Fruit fly (Drosophila melanogaster) whole organism: Measurements from ENCODE around the gene CG6299.

Experiments
- EcR ChIP-seq, 2 experiments: fragments of >200 bp; optimal IDR thresholded peaks; 2 replicates each; lab custom pipeline; 2017; ENCODE audit warnings: missing biosample characterization in 2 of 2, missing genetic modification characterization in 2 of 2, missing genetic modification reagents in 2 of 2
- pan ChIP-seq: fragments of >200 bp; optimal IDR thresholded peaks from 2 replicates; lab custom pipeline; 2017
- psq ChIP-seq: fragments of >200 bp; optimal IDR thresholded peaks from 2 replicates; lab custom pipeline; 2017

DNA sequence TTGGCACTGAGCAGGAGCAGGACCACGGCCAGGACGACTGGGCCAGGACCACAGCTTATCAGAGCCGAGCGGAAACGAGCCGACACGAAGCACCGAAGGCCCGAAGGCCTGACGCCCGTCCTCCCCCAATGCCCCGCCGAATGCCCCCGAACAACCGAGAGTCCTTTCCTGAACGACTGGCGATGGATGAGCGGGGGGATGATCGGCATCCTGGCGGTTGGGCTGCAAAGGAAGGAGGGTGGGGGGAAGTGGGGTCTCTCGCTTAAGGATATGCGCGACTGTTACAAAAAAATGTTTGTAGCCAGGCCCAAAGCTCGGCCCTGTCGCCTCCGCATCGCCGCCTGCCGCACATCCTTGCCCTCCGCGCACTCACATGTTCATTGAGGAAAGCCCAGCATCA, 21.3 kb upstream of the CG6299 start, which contains the start of gene Cngl:
- TF ChIP-seq psq (lab: Kevin White, UChicago) (no peak), pan (lab: Kevin White, UChicago) (no peak), EcR (GFP tag; optimal IDR thresholded peaks at IDR 0.05; lab: Kevin White, UChicago) (no peak)
